Worm (Caenorhabditis elegans) whole organism, L1 larva: ENCODE measurements around the gene mev-1.

Source experiments
- C04F5.9 ChIP-seq: sonication (generic microtip); optimal IDR thresholded peaks from 2 replicates; lab custom pipeline; 2016; ENCODE audit warnings: missing genetic modification characterization, missing compliant biosample characterization
- alr-1 ChIP-seq: fragments of 200-800 bp; sonication (Bioruptor generic); optimal IDR thresholded peaks from 2 replicates; lab custom pipeline; 2018; ENCODE audit warnings: borderline replicate concordance, mild to moderate bottlenecking, missing genetic modification characterization, missing compliant biosample characterization
- ceh-63 ChIP-seq: fragments of 200-800 bp; sonication (Bioruptor generic); optimal IDR thresholded peaks from 2 replicates; lab custom pipeline; 2018; ENCODE audit warnings: mild to moderate bottlenecking, missing genetic modification characterization, missing compliant biosample characterization
- ceh-82 ChIP-seq, 3 experiments: fragments of 150-350 bp in 1 of 3; sonication (generic microtip) in 2 of 3; optimal IDR thresholded peaks; 2 replicates each; lab custom pipeline; 2014 to 2017; ENCODE audit warnings: missing biosample characterization in 3 of 3, missing genetic modification characterization in 3 of 3
- ceh-88 ChIP-seq: fragments of 200-800 bp; sonication (Bioruptor generic); IDR thresholded peaks from 2 replicates; pipeline ENCODE4 v1.3.6; 2022; ENCODE audit warnings: missing genetic modification characterization, missing compliant biosample characterization
- dpl-1 ChIP-seq, 3 experiments: fragments of 150-350 bp in 2 of 3; sonication (generic microtip) in 1 of 3; optimal IDR thresholded peaks; 2 replicates each; lab custom pipeline; 2014 to 2017; ENCODE audit warnings: missing biosample characterization in 3 of 3, missing genetic modification characterization in 3 of 3, missing genetic modification reagents in 3 of 3
- dsc-1 ChIP-seq: sonication (generic microtip); optimal IDR thresholded peaks from 2 replicates; lab custom pipeline; 2016; ENCODE audit warnings: mild to moderate bottlenecking, missing genetic modification characterization, missing compliant biosample characterization
- efl-1 ChIP-seq, 4 experiments: fragments of 150-350 bp; optimal IDR thresholded peaks in 3 of 4; peaks in 1 of 4; 1 replicate in 1 of 4; 2 replicates in 3 of 4; lab custom pipeline; 2014; ENCODE audit warnings: missing biosample characterization in 2 of 4, missing genetic modification characterization in 2 of 4, missing genetic modification reagents in 2 of 4
- ets-5 ChIP-seq: fragments of 200-800 bp; sonication (Bioruptor generic); IDR thresholded peaks from 2 replicates; pipeline ENCODE4 v1.3.6; 2022; ENCODE audit warnings: missing genetic modification characterization, missing compliant biosample characterization
- fkh-4 ChIP-seq: sonication (generic microtip); optimal IDR thresholded peaks from 2 replicates; lab custom pipeline; 2016; ENCODE audit warnings: missing compliant biosample characterization, missing genetic modification characterization, borderline replicate concordance
- fos-1 ChIP-seq: fragments of 150-350 bp; optimal IDR thresholded peaks from 2 replicates; lab custom pipeline; 2014; ENCODE audit warnings: missing biosample characterization, missing genetic modification characterization
- isw-1 ChIP-seq: fragments of 200-800 bp; sonication (Bioruptor generic); IDR thresholded peaks from 2 replicates; pipeline ENCODE4 v1.3.6; 2022; ENCODE audit warnings: missing genetic modification characterization, missing compliant biosample characterization
- lin-14 ChIP-seq: fragments of 200-800 bp; sonication (Bioruptor generic); optimal IDR thresholded peaks from 2 replicates; lab custom pipeline; 2018; ENCODE audit warnings: mild to moderate bottlenecking, missing genetic modification characterization, moderate library complexity, missing compliant biosample characterization
- lin-35 ChIP-seq, 2 experiments: fragments of 150-350 bp; optimal IDR thresholded peaks; 2 replicates each; lab custom pipeline; 2014; ENCODE audit warnings: missing biosample characterization in 2 of 2, missing genetic modification characterization in 2 of 2, missing genetic modification reagents in 2 of 2
- lsy-2 ChIP-seq, 2 experiments: fragments of 150-350 bp; optimal IDR thresholded peaks; 2 replicates each; lab custom pipeline; 2014; ENCODE audit warnings: missing biosample characterization in 2 of 2, missing genetic modification characterization in 2 of 2
- mep-1 ChIP-seq: fragments of 150-350 bp; optimal IDR thresholded peaks from 2 replicates; lab custom pipeline; 2014; ENCODE audit warnings: missing biosample characterization, missing genetic modification characterization
- nhr-11 ChIP-seq: fragments of 150-350 bp; optimal IDR thresholded peaks from 2 replicates; lab custom pipeline; 2014; ENCODE audit warnings: missing biosample characterization, missing genetic modification characterization
- nhr-20 ChIP-seq: sonication (generic microtip); optimal IDR thresholded peaks from 2 replicates; lab custom pipeline; 2016; ENCODE audit warnings: mild to moderate bottlenecking, missing genetic modification characterization, missing compliant biosample characterization
- nhr-47 ChIP-seq: sonication (generic microtip); optimal IDR thresholded peaks from 2 replicates; lab custom pipeline; 2016; ENCODE audit warnings: mild to moderate bottlenecking, missing genetic modification characterization, moderate library complexity, missing compliant biosample characterization
- nhr-71 ChIP-seq: sonication (generic microtip); optimal IDR thresholded peaks from 2 replicates; lab custom pipeline; 2016; ENCODE audit warnings: mild to moderate bottlenecking, missing genetic modification characterization, moderate library complexity, missing compliant biosample characterization
- nhr-84 ChIP-seq: sonication (generic microtip); optimal IDR thresholded peaks from 2 replicates; lab custom pipeline; 2017; ENCODE audit warnings: missing biosample characterization, missing genetic modification characterization
- nhr-85 ChIP-seq: sonication (generic microtip); peaks from one replicate; lab custom pipeline; 2016; ENCODE audit warnings: missing genetic modification characterization, inconsistent platforms, missing compliant biosample characterization
- pag-3 ChIP-seq: sonication (generic microtip); optimal IDR thresholded peaks from 2 replicates; lab custom pipeline; 2017; ENCODE audit warnings: missing genetic modification characterization, mild to moderate bottlenecking, missing compliant biosample characterization, antibody characterized with exemption, borderline replicate concordance; ENCODE audit not compliant: insufficient read depth
- pax-3 ChIP-seq: fragments of 200-800 bp; sonication (Bioruptor generic); optimal IDR thresholded peaks from 2 replicates; lab custom pipeline; 2018; ENCODE audit warnings: mild to moderate bottlenecking, missing genetic modification characterization, moderate library complexity, missing compliant biosample characterization
- pqm-1 ChIP-seq: sonication (generic microtip); optimal IDR thresholded peaks from 3 replicates; lab custom pipeline; 2017; ENCODE audit warnings: missing biosample characterization, missing genetic modification characterization
- rnt-1 ChIP-seq: sonication (generic microtip); optimal IDR thresholded peaks from 2 replicates; lab custom pipeline; 2016; ENCODE audit warnings: mild to moderate bottlenecking, missing genetic modification characterization, moderate library complexity, missing compliant biosample characterization
- skn-1 ChIP-seq: fragments of 150-350 bp; optimal IDR thresholded peaks from 2 replicates; lab custom pipeline; 2014; ENCODE audit warnings: missing biosample characterization, missing genetic modification characterization
- snu-23 ChIP-seq: sonication (generic microtip); optimal IDR thresholded peaks from 2 replicates; lab custom pipeline; 2016; ENCODE audit warnings: missing genetic modification characterization, missing compliant biosample characterization
- sox-4 ChIP-seq: sonication (generic microtip); optimal IDR thresholded peaks from 2 replicates; lab custom pipeline; 2016; ENCODE audit warnings: missing genetic modification characterization, missing compliant biosample characterization
- sup-37 ChIP-seq: fragments of 200-800 bp; sonication (Bioruptor generic); optimal IDR thresholded peaks from 2 replicates; lab custom pipeline; 2018; ENCODE audit warnings: mild to moderate bottlenecking, missing genetic modification characterization, missing compliant biosample characterization
- tlp-1 ChIP-seq: fragments of 150-350 bp; optimal IDR thresholded peaks from 2 replicates; lab custom pipeline; 2014; ENCODE audit warnings: missing biosample characterization, missing genetic modification characterization
- unc-130 ChIP-seq: fragments of 150-350 bp; optimal IDR thresholded peaks from 2 replicates; lab custom pipeline; 2017; ENCODE audit warnings: missing biosample characterization, missing genetic modification characterization, inconsistent platforms
- unc-86 ChIP-seq: sonication (generic microtip); optimal IDR thresholded peaks from 2 replicates; lab custom pipeline; 2016; ENCODE audit warnings: missing genetic modification characterization, missing compliant biosample characterization
- xbp-1 ChIP-seq: sonication (generic microtip); optimal IDR thresholded peaks from 2 replicates; lab custom pipeline; 2016; ENCODE audit warnings: missing genetic modification characterization, missing compliant biosample characterization
- zag-1 ChIP-seq: fragments of 150-350 bp; optimal IDR thresholded peaks from 2 replicates; lab custom pipeline; 2014; ENCODE audit warnings: missing biosample characterization, missing genetic modification characterization
- zip-4 ChIP-seq: fragments of 200-800 bp; sonication (Bioruptor generic); optimal IDR thresholded peaks from 2 replicates; lab custom pipeline; 2018; ENCODE audit warnings: mild to moderate bottlenecking, missing genetic modification characterization, moderate library complexity, missing compliant biosample characterization
- ztf-4 ChIP-seq: fragments of 150-350 bp; optimal IDR thresholded peaks from 2 replicates; lab custom pipeline; 2014; ENCODE audit warnings: missing biosample characterization, missing genetic modification characterization

mev-1 gene

ce11 chrIII:10330372-10331062 lies 3.6 kb upstream of the mev-1 start, which contains the start of gene nex-2:
nex-2 (minus strand) TSS chrIII:10330422.
- TF ChIP-seq dsc-1, result no peak
- no peak for TF ChIP-seq sox-4 (tag; lab: Kevin White, UChicago)
- TF ChIP-seq pax-3, result no peak
- TF ChIP-seq xbp-1 (tag; lab: Kevin White, UChicago), result no peak
- TF ChIP-seq unc-86 (tag; lab: Kevin White, UChicago), result no peak
- TF ChIP-seq ceh-82 (tag; optimal IDR thresholded peaks at IDR 0.05; lab: Kevin White, UChicago), result no peak
- no peak for TF ChIP-seq pqm-1 (tag; lab: Kevin White, UChicago)
- TF ChIP-seq sup-37 (GFP tag; lab: Kevin White, UChicago), result no peak
- TF ChIP-seq ztf-4 (tag; lab: Kevin White, UChicago), result no peak
- no peak for TF ChIP-seq lsy-2 (tag; optimal IDR thresholded peaks at IDR 0.05; lab: Kevin White, UChicago)
- TF ChIP-seq tlp-1 (tag; lab: Kevin White, UChicago), result no peak
- TF ChIP-seq zag-1 (tag; lab: Kevin White, UChicago), result no peak

- TF ChIP-seq C04F5.9 (tag; lab: Kevin White, UChicago) (no peak), rnt-1 (tag; lab: Kevin White, UChicago) (no peak), isw-1 (GFP tag; lab: Robert Waterston, UW) (0 out of 2 replicates have a peak, but pooled peaks have one; percentile 16), lsy-2 (tag; optimal IDR thresholded peaks at IDR 0.05; lab: Kevin White, UChicago) (peak in 1 of 2 experiments; percentile 19), nhr-71 (peak; percentile 25), snu-23 (GFP tag; lab: Kevin White, UChicago) (peak; percentile 14), nhr-11 (tag; lab: Kevin White, UChicago) (no peak), efl-1 (optimal IDR thresholded peaks at IDR 0.05; lab: Kevin White, UChicago) (peak in 1 of 2 experiments; percentile 1), efl-1 (GFP tag; optimal IDR thresholded peaks at IDR 0.05 in 1 of 2; lab: Kevin White, UChicago) (peak in 1 of 2 experiments; percentile 90), ets-5 (GFP tag; lab: Robert Waterston, UW) (no peak), fos-1 (tag; lab: Kevin White, UChicago) (peak; percentile 14), ceh-63 (GFP tag; lab: Kevin White, UChicago) (no peak), tlp-1 (tag; lab: Kevin White, UChicago) (no peak), zag-1 (tag; lab: Kevin White, UChicago) (no peak), pag-3 (tag; lab: Kevin White, UChicago) (no peak), unc-130 (tag; lab: Kevin White, UChicago) (no peak), lin-14 (GFP tag; lab: Kevin White, UChicago) (peak; percentile 46), nhr-20 (tag; lab: Kevin White, UChicago) (peak; percentile 0), skn-1 (tag; lab: Kevin White, UChicago) (no peak), fkh-4 (no peak), zip-4 (GFP tag; lab: Kevin White, UChicago) (no peak), nhr-85 (tag; lab: Kevin White, UChicago) (peak; percentile 67), mep-1 (peak; percentile 38), lin-35 (GFP tag; optimal IDR thresholded peaks at IDR 0.05; lab: Kevin White, UChicago) (peak in 1 of 2 experiments; percentile 4), dpl-1 (GFP tag; optimal IDR thresholded peaks at IDR 0.05; lab: Kevin White, UChicago) (peak in 1 of 3 experiments; percentile 26)
Measured at ce11 chrIII:10331232-10331631, 2.8 kb upstream of the mev-1 start.

- TF ChIP-seq nhr-47, result no peak
- TF ChIP-seq, all 84 proteins: peak for 0
Measured at ce11 chrIII:10332560-10332959, 1.5 kb upstream of the mev-1 start, which contains the start of gene T07C4.12. T07C4.12 (minus strand) TSS chrIII:10332660.

ce11 chrIII:10335086-10335485 lies 1.0 kb downstream of the mev-1 start, which contains the start of gene ced-9:
ced-9 (plus strand) TSS chrIII:10335172.
- no peak for TF ChIP-seq ceh-88 (GFP tag; lab: Robert Waterston, UW)
- no peak for TF ChIP-seq mep-1
- no peak for TF ChIP-seq pag-3 (tag; lab: Kevin White, UChicago)
- no peak for TF ChIP-seq alr-1
- no peak for TF ChIP-seq nhr-84 (tag; lab: Kevin White, UChicago)
